Worm (Caenorhabditis elegans) whole organism, L1 larva: ENCODE measurements around the gene srj-8.

ENCODE experiments used
- aly-2 ChIP-seq: fragments of 150-350 bp; optimal IDR thresholded peaks from 2 replicates; lab custom pipeline; 2014; ENCODE audit warnings: missing biosample characterization, missing genetic modification characterization
- ama-1 ChIP-seq: fragments of 150-350 bp; optimal IDR thresholded peaks from 2 replicates; lab custom pipeline; 2014
- blmp-1 ChIP-seq: fragments of 150-350 bp; optimal IDR thresholded peaks from 2 replicates; lab custom pipeline; 2014; ENCODE audit warnings: missing biosample characterization, missing genetic modification characterization
- ceh-8 ChIP-seq: fragments of 200-800 bp; sonication (Bioruptor generic); optimal IDR thresholded peaks from 2 replicates; lab custom pipeline; 2018; ENCODE audit warnings: mild to moderate bottlenecking, missing genetic modification characterization, moderate library complexity, missing compliant biosample characterization
- ceh-82 ChIP-seq, 3 experiments: fragments of 150-350 bp in 1 of 3; sonication (generic microtip) in 2 of 3; optimal IDR thresholded peaks; 2 replicates each; lab custom pipeline; 2014 to 2017; ENCODE audit warnings: missing biosample characterization in 3 of 3, missing genetic modification characterization in 3 of 3
- ceh-90 ChIP-seq: sonication (generic microtip); optimal IDR thresholded peaks from 2 replicates; lab custom pipeline; 2016; ENCODE audit warnings: missing genetic modification characterization, missing compliant biosample characterization
- ces-1 ChIP-seq: fragments of 150-350 bp; optimal IDR thresholded peaks from 2 replicates; lab custom pipeline; 2014; ENCODE audit warnings: missing biosample characterization, missing genetic modification reagents, missing genetic modification characterization
- efl-1 ChIP-seq, 4 experiments: fragments of 150-350 bp; optimal IDR thresholded peaks in 3 of 4; peaks in 1 of 4; 1 replicate in 1 of 4; 2 replicates in 3 of 4; lab custom pipeline; 2014; ENCODE audit warnings: missing biosample characterization in 2 of 4, missing genetic modification characterization in 2 of 4, missing genetic modification reagents in 2 of 4
- egl-13 ChIP-seq: sonication (generic microtip); optimal IDR thresholded peaks from 2 replicates; lab custom pipeline; 2016; ENCODE audit warnings: missing genotype, missing genetic modification reagents, missing genetic modification characterization, missing compliant biosample characterization
- egl-27 ChIP-seq, 2 experiments: fragments of 150-350 bp in 1 of 2; sonication (generic microtip); optimal IDR thresholded peaks; 3 replicates each; lab custom pipeline; 2017 to 2018; ENCODE audit warnings: missing biosample characterization in 2 of 2, missing genetic modification characterization in 2 of 2, missing genetic modification reagents in 2 of 2
- elt-3 ChIP-seq, 6 experiments: fragments of 150-350 bp in 1 of 6; sonication (generic microtip); optimal IDR thresholded peaks; 2 replicates each; lab custom pipeline; 2017 to 2018; ENCODE audit warnings: missing biosample characterization in 6 of 6, missing genetic modification characterization in 6 of 6, inconsistent platforms in 1 of 6
- ets-5 ChIP-seq: fragments of 200-800 bp; sonication (Bioruptor generic); IDR thresholded peaks from 2 replicates; pipeline ENCODE4 v1.3.6; 2022; ENCODE audit warnings: missing genetic modification characterization, missing compliant biosample characterization
- fkh-8 ChIP-seq: sonication (generic microtip); optimal IDR thresholded peaks from 2 replicates; lab custom pipeline; 2016; ENCODE audit warnings: mild to moderate bottlenecking, missing genetic modification characterization, missing compliant biosample characterization
- isw-1 ChIP-seq: fragments of 200-800 bp; sonication (Bioruptor generic); IDR thresholded peaks from 2 replicates; pipeline ENCODE4 v1.3.6; 2022; ENCODE audit warnings: missing genetic modification characterization, missing compliant biosample characterization
- jun-1 ChIP-seq: fragments of 150-350 bp; optimal IDR thresholded peaks from 2 replicates; lab custom pipeline; 2014; ENCODE audit warnings: missing biosample characterization, missing genetic modification reagents, missing genetic modification characterization
- lin-13 ChIP-seq: fragments of 150-350 bp; optimal IDR thresholded peaks from 2 replicates; lab custom pipeline; 2014; ENCODE audit warnings: missing biosample characterization, missing genetic modification reagents, missing genetic modification characterization
- lin-14 ChIP-seq: fragments of 200-800 bp; sonication (Bioruptor generic); optimal IDR thresholded peaks from 2 replicates; lab custom pipeline; 2018; ENCODE audit warnings: mild to moderate bottlenecking, missing genetic modification characterization, moderate library complexity, missing compliant biosample characterization
- lin-15B ChIP-seq: fragments of 150-350 bp; sonication (generic microtip); optimal IDR thresholded peaks from 3 replicates; lab custom pipeline; 2014; ENCODE audit warnings: missing biosample characterization, missing genetic modification characterization
- lin-39 ChIP-seq: fragments of 150-350 bp; optimal IDR thresholded peaks from 2 replicates; lab custom pipeline; 2014; ENCODE audit warnings: missing biosample characterization, missing genetic modification reagents, missing genetic modification characterization
- mep-1 ChIP-seq: fragments of 150-350 bp; optimal IDR thresholded peaks from 2 replicates; lab custom pipeline; 2014; ENCODE audit warnings: missing biosample characterization, missing genetic modification characterization
- nhr-11 ChIP-seq: fragments of 150-350 bp; optimal IDR thresholded peaks from 2 replicates; lab custom pipeline; 2014; ENCODE audit warnings: missing biosample characterization, missing genetic modification characterization
- nhr-19 ChIP-seq: fragments of 200-800 bp; sonication (Bioruptor generic); conservative IDR thresholded peaks from 2 replicates; pipeline ENCODE4 v1.3.6; 2022; ENCODE audit warnings: missing genetic modification characterization, missing compliant biosample characterization
- nhr-20 ChIP-seq: sonication (generic microtip); optimal IDR thresholded peaks from 2 replicates; lab custom pipeline; 2016; ENCODE audit warnings: mild to moderate bottlenecking, missing genetic modification characterization, missing compliant biosample characterization
- nhr-28 ChIP-seq: fragments of 150-350 bp; optimal IDR thresholded peaks from 2 replicates; lab custom pipeline; 2014; ENCODE audit warnings: missing biosample characterization, missing genetic modification characterization
- nhr-47 ChIP-seq: sonication (generic microtip); optimal IDR thresholded peaks from 2 replicates; lab custom pipeline; 2016; ENCODE audit warnings: mild to moderate bottlenecking, missing genetic modification characterization, moderate library complexity, missing compliant biosample characterization
- nhr-71 ChIP-seq: sonication (generic microtip); optimal IDR thresholded peaks from 2 replicates; lab custom pipeline; 2016; ENCODE audit warnings: mild to moderate bottlenecking, missing genetic modification characterization, moderate library complexity, missing compliant biosample characterization
- nhr-76 ChIP-seq: sonication (generic microtip); optimal IDR thresholded peaks from 2 replicates; lab custom pipeline; 2017; ENCODE audit warnings: missing biosample characterization, missing genetic modification characterization
- nhr-84 ChIP-seq: sonication (generic microtip); optimal IDR thresholded peaks from 2 replicates; lab custom pipeline; 2017; ENCODE audit warnings: missing biosample characterization, missing genetic modification characterization
- skn-1 ChIP-seq: fragments of 150-350 bp; optimal IDR thresholded peaks from 2 replicates; lab custom pipeline; 2014; ENCODE audit warnings: missing biosample characterization, missing genetic modification characterization
- snpc-4 ChIP-seq: fragments of 150-350 bp; optimal IDR thresholded peaks from 2 replicates; lab custom pipeline; 2014; ENCODE audit warnings: missing biosample characterization, missing genetic modification characterization
- sup-37 ChIP-seq: fragments of 200-800 bp; sonication (Bioruptor generic); optimal IDR thresholded peaks from 2 replicates; lab custom pipeline; 2018; ENCODE audit warnings: mild to moderate bottlenecking, missing genetic modification characterization, missing compliant biosample characterization
- swsn-7 ChIP-seq: sonication (generic microtip); optimal IDR thresholded peaks from 2 replicates; lab custom pipeline; 2016; ENCODE audit warnings: missing genetic modification characterization, missing compliant biosample characterization
- tbx-2 ChIP-seq: sonication (generic microtip); optimal IDR thresholded peaks from 2 replicates; lab custom pipeline; 2016; ENCODE audit warnings: missing genetic modification characterization, missing compliant biosample characterization
- tlp-1 ChIP-seq: fragments of 150-350 bp; optimal IDR thresholded peaks from 2 replicates; lab custom pipeline; 2014; ENCODE audit warnings: missing biosample characterization, missing genetic modification characterization
- unc-130 ChIP-seq: fragments of 150-350 bp; optimal IDR thresholded peaks from 2 replicates; lab custom pipeline; 2017; ENCODE audit warnings: missing biosample characterization, missing genetic modification characterization, inconsistent platforms
- unc-30 ChIP-seq: sonication (generic microtip); optimal IDR thresholded peaks from 2 replicates; lab custom pipeline; 2017; ENCODE audit warnings: missing biosample characterization, missing genetic modification characterization
- unc-62 ChIP-seq: fragments of 150-350 bp; optimal IDR thresholded peaks from 2 replicates; lab custom pipeline; 2014; ENCODE audit warnings: missing biosample characterization, missing genetic modification reagents, missing genetic modification characterization
- unc-98 ChIP-seq: fragments of 200-800 bp; sonication (Bioruptor generic); IDR thresholded peaks from 2 replicates; pipeline ENCODE4 v1.3.6; 2022; ENCODE audit warnings: missing genetic modification characterization, missing compliant biosample characterization
- vab-15 ChIP-seq: sonication (generic microtip); optimal IDR thresholded peaks from 2 replicates; lab custom pipeline; 2017; ENCODE audit warnings: missing genotype, mild to moderate bottlenecking, missing genetic modification characterization, missing compliant biosample characterization
- ztf-11 ChIP-seq, 2 experiments: sonication (generic microtip); optimal IDR thresholded peaks; 2 replicates each; lab custom pipeline; 2016 to 2017; ENCODE audit warnings: missing genetic modification characterization in 2 of 2, missing biosample characterization in 1 of 2, missing compliant biosample characterization in 1 of 2
- ztf-4 ChIP-seq: fragments of 150-350 bp; optimal IDR thresholded peaks from 2 replicates; lab custom pipeline; 2014; ENCODE audit warnings: missing biosample characterization, missing genetic modification characterization

The srj-8 gene

DNA sequence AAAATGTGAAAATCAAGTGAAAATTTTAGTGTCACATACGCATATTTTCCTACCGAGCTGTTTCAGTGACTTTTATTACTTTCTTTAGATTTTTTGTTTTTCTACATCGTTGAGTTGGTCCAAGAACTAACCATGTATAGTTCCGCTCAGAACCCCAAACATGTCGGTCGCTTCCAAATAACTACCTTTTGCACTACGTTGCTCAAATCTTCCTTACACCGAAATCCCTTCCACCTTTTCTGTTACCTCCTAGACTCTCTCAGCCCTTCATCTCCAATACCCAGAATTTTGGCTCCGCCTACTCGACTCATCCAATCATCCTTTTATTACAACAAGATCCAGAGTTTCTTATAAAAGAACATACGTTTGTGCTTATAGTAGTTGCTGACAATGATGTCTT is 37.0 kb downstream of the srj-8 start, which contains the start of gene F35F10.5:
Gene F35F10.5 (plus strand): TSS at position 301 of the 400 bp plus-strand sequence.
- TF ChIP-seq nhr-76 (tag; lab: Kevin White, UChicago) (no peak), tbx-2 (tag; lab: Kevin White, UChicago) (no peak), ets-5 (GFP tag; lab: Robert Waterston, UW) (no peak), ces-1 (GFP tag; lab: Kevin White, UChicago) (no peak), nhr-47 (tag; lab: Kevin White, UChicago) (no peak), nhr-28 (tag; lab: Kevin White, UChicago) (no peak), swsn-7 (tag; lab: Kevin White, UChicago) (no peak), egl-13 (tag; lab: Kevin White, UChicago) (no peak), ztf-11 (tag; optimal IDR thresholded peaks at IDR 0.05; lab: Kevin White, UChicago) (no peak), ama-1 (lab: Kevin White, UChicago) (no peak), ceh-90 (tag; lab: Kevin White, UChicago) (no peak), jun-1 (no peak)

DNA sequence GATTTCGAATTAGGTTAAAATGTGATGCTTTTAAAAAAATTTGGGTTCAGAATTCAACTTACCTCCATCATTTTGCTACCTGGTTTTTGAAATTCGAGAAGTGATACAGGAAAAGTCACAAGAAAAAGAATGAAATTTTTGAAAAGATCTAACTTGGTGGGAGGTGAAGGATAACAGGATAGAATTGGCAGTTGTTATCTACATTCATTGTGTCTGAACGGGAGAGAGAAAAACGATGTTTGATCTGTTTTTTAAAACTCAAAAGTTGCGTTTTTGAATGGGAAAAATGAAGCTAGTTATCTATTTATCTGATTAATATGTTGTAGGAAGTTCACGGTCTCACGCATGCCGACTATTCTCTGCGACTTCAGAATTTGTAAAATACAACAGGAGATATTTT is 39.7 kb downstream of the srj-8 start, which contains the start of gene F35F10.7:
Gene F35F10.7 (minus strand): TSS at position 101 of the 400 bp plus-strand sequence.
- TF ChIP-seq lin-15B (tag; lab: Kevin White, UChicago) (no peak), fkh-8 (tag; lab: Kevin White, UChicago) (no peak), ceh-8 (GFP tag; lab: Kevin White, UChicago) (no peak), elt-3 (tag; optimal IDR thresholded peaks at IDR 0.05; lab: Kevin White, UChicago) (no peak), lin-13 (GFP tag; lab: Kevin White, UChicago) (no peak), tbx-2 (tag; lab: Kevin White, UChicago) (no peak), snpc-4 (tag; lab: Kevin White, UChicago) (no peak), blmp-1 (tag; lab: Kevin White, UChicago) (no peak), lin-14 (GFP tag; lab: Kevin White, UChicago) (no peak)

DNA sequence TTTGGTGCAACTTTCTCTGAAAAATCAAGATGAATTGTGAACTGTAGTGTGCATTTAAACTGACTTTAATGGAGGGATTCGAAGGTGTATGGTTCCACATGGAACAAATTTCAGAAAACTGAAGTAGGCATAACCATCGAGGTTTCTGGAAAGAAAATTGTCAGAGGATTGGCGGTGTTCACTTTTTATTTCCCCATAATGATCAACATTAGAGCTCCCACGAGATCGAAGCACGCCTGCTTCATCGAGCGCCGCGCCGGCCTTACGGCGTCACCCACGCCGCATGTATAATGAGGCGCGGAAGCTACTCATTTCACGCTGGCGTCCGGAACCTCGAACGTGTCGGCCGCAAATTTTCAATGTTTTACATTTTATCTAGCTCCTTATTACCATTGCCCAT is 40.5 kb downstream of the srj-8 start:
- TF ChIP-seq unc-30 (tag; lab: Kevin White, UChicago): no peak
- no peak for TF ChIP-seq nhr-71
- TF ChIP-seq swsn-7 (tag; lab: Kevin White, UChicago): no peak
- TF ChIP-seq ceh-82 (tag; optimal IDR thresholded peaks at IDR 0.05; lab: Kevin White, UChicago): no peak
- no peak for TF ChIP-seq nhr-28 (tag; lab: Kevin White, UChicago)
- no peak for TF ChIP-seq nhr-84 (tag; lab: Kevin White, UChicago)
- no peak for TF ChIP-seq sup-37 (GFP tag; lab: Kevin White, UChicago)
- no peak for TF ChIP-seq lin-39
- TF ChIP-seq skn-1 (tag; lab: Kevin White, UChicago): no peak
- no peak for TF ChIP-seq unc-98 (GFP tag; lab: Robert Waterston, UW)
- no peak for TF ChIP-seq snpc-4 (tag; lab: Kevin White, UChicago)
- TF ChIP-seq nhr-19: no peak
- TF ChIP-seq blmp-1 (tag; lab: Kevin White, UChicago): no peak
- no peak for TF ChIP-seq unc-130 (tag; lab: Kevin White, UChicago)
- TF ChIP-seq ama-1 (lab: Kevin White, UChicago): no peak
- TF ChIP-seq nhr-11 (tag; lab: Kevin White, UChicago): no peak
- TF ChIP-seq aly-2: no peak

DNA sequence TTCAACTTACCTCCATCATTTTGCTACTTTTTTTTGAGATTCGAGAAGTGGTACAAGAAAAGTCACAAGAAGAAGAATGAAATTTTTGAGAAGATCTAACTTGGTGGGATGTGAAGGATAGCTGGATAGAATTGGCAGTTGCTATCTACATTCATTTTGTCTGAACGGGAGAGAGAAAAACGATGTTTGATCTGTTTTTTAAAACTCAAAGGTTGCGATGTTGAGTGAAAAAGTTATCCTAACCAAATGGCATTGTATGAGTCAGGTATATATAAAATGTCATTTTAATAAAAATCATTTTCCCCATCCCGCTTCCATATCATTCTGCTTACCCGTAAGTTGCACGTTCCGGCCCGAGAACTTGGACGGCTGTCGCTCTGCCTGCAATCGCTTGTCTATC is 41.7 kb downstream of the srj-8 start, which contains the start of gene F35F10.6:
Gene F35F10.6 (minus strand): TSS at position 101 of the 400 bp plus-strand sequence.
- TF ChIP-seq efl-1 (optimal IDR thresholded peaks at IDR 0.05; lab: Kevin White, UChicago) (no peak), efl-1 (GFP tag; optimal IDR thresholded peaks at IDR 0.05 in 1 of 2; lab: Kevin White, UChicago) (no peak), egl-27 (tag; optimal IDR thresholded peaks at IDR 0.05; lab: Kevin White, UChicago) (no peak)

DNA sequence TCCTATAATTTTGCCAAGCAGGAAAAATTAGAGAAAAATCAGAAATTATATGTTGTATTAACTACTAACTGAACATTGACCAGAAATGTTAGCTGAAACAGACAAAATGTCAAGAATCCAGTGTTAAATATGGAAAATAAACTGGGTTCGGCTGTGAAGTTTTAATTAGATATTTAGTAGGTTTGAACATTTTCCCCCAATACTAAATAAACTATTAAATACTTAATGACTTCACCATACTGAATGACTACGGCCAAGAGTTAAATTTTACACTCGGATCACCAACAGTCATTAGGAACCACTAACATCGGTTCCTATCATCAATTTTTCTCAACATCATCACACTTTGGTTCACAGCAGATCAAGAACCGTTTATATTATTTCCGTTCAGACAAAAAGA is 47.8 kb downstream of the srj-8 start:
- TF ChIP-seq unc-62 (GFP tag; lab: Kevin White, UChicago) (no peak), nhr-71 (no peak), ces-1 (GFP tag; lab: Kevin White, UChicago) (no peak), nhr-76 (tag; lab: Kevin White, UChicago) (no peak), nhr-28 (tag; lab: Kevin White, UChicago) (no peak), snpc-4 (tag; lab: Kevin White, UChicago) (no peak), mep-1 (tag; lab: Kevin White, UChicago) (no peak), nhr-20 (tag; lab: Kevin White, UChicago) (no peak), skn-1 (tag; lab: Kevin White, UChicago) (no peak), ceh-90 (tag; lab: Kevin White, UChicago) (no peak), vab-15 (tag; lab: Kevin White, UChicago) (no peak), tlp-1 (tag; lab: Kevin White, UChicago) (no peak), isw-1 (GFP tag; lab: Robert Waterston, UW) (no peak), ztf-4 (tag; lab: Kevin White, UChicago) (no peak)
